Worm (Caenorhabditis elegans) whole organism, young adult: ENCODE data around the gene fipr-8.
A peak's percentile ranks its signal among the peaks of the same experiment; 100 is the strongest.

Source experiments
- C06A6.2 ChIP-seq: fragments of 200-800 bp; sonication (Bioruptor generic); conservative IDR thresholded peaks from 2 replicates; pipeline ENCODE4 v1.3.6; 2022; ENCODE audit warnings: missing genetic modification characterization, missing compliant biosample characterization
- C17E4.6 ChIP-seq: fragments of 200-800 bp; sonication (Bioruptor generic); IDR thresholded peaks from 2 replicates; pipeline ENCODE4 v1.3.6; 2022; ENCODE audit warnings: missing genetic modification reagents, missing genetic modification characterization, missing compliant biosample characterization
- F37B4.10 ChIP-seq: fragments of 200-800 bp; sonication (Bioruptor generic); IDR thresholded peaks from 2 replicates; pipeline ENCODE4 v1.3.6; 2022; ENCODE audit warnings: missing genetic modification characterization, missing compliant biosample characterization
- F49E8.2 ChIP-seq: sonication (generic microtip); optimal IDR thresholded peaks from 3 replicates; lab custom pipeline; 2017; ENCODE audit warnings: missing genetic modification characterization, mild to moderate bottlenecking, missing compliant biosample characterization, antibody characterized with exemption, moderate library complexity; ENCODE audit not compliant: insufficient read depth
- F52B5.7 ChIP-seq: sonication (generic microtip); optimal IDR thresholded peaks from 2 replicates; lab custom pipeline; 2016; ENCODE audit warnings: mild to moderate bottlenecking, missing genetic modification characterization, missing compliant biosample characterization
- F55B11.4 ChIP-seq: sonication (generic microtip); optimal IDR thresholded peaks from 2 replicates; lab custom pipeline; 2016; ENCODE audit warnings: missing compliant biosample characterization, missing genetic modification characterization, borderline replicate concordance; ENCODE audit not compliant: insufficient read depth
- Y53G8AR.9 ChIP-seq: fragments of 200-800 bp; sonication (Bioruptor generic); conservative IDR thresholded peaks from 2 replicates; pipeline ENCODE4 v1.3.6; 2022; ENCODE audit warnings: missing genetic modification reagents, missing genetic modification characterization, missing compliant biosample characterization
- akir-1 ChIP-seq: fragments of 200-800 bp; sonication (Bioruptor generic); optimal IDR thresholded peaks from 2 replicates; lab custom pipeline; 2018; ENCODE audit warnings: mild to moderate bottlenecking, missing genetic modification characterization, moderate library complexity, missing compliant biosample characterization
- ama-1 ChIP-seq, 3 experiments: fragments of 150-350 bp in 1 of 3; sonication (generic microtip) in 2 of 3; optimal IDR thresholded peaks; 2 replicates each; lab custom pipeline; 2014 to 2018; ENCODE audit warnings: missing biosample characterization in 2 of 3, missing genetic modification characterization in 2 of 3, missing genetic modification reagents in 2 of 3
- attf-3 ChIP-seq: fragments of 200-800 bp; sonication (Bioruptor generic); conservative IDR thresholded peaks from 2 replicates; pipeline ENCODE4 v1.3.6; 2022; ENCODE audit warnings: missing genetic modification reagents, missing genetic modification characterization, missing compliant biosample characterization
- ccch-3 ChIP-seq: fragments of 200-800 bp; sonication (Bioruptor generic); optimal IDR thresholded peaks from 2 replicates; lab custom pipeline; 2018; ENCODE audit warnings: mild to moderate bottlenecking, missing genetic modification characterization, missing compliant biosample characterization
- cebp-2 ChIP-seq: fragments of 200-800 bp; sonication (Bioruptor generic); IDR thresholded peaks from 2 replicates; pipeline ENCODE4 v1.3.6; 2022; ENCODE audit warnings: missing genetic modification characterization, missing compliant biosample characterization
- ceh-91 ChIP-seq: fragments of 200-800 bp; sonication (Bioruptor generic); IDR thresholded peaks from 2 replicates; pipeline ENCODE4 v1.3.6; 2022; ENCODE audit warnings: missing genetic modification reagents, missing genetic modification characterization, missing compliant biosample characterization
- die-1 ChIP-seq: sonication (generic microtip); optimal IDR thresholded peaks from 2 replicates; lab custom pipeline; 2016; ENCODE audit warnings: missing genotype, mild to moderate bottlenecking, missing genetic modification characterization, missing compliant biosample characterization
- dpl-1 ChIP-seq: fragments of 150-350 bp; optimal IDR thresholded peaks from 2 replicates; lab custom pipeline; 2014; ENCODE audit warnings: missing biosample characterization, missing genetic modification reagents, missing genetic modification characterization
- efl-1 ChIP-seq: fragments of 150-350 bp; optimal IDR thresholded peaks from 2 replicates; lab custom pipeline; 2014; ENCODE audit warnings: missing biosample characterization, missing genetic modification reagents, missing genetic modification characterization
- egl-18 ChIP-seq: fragments of 200-800 bp; sonication (Bioruptor generic); IDR thresholded peaks from 2 replicates; pipeline ENCODE4 v1.3.6; 2022; ENCODE audit warnings: missing genetic modification reagents, missing genetic modification characterization, missing compliant biosample characterization
- egrh-3 ChIP-seq: fragments of 200-800 bp; sonication (Bioruptor generic); IDR thresholded peaks from 2 replicates; pipeline ENCODE4 v1.3.6; 2022; ENCODE audit warnings: missing genetic modification reagents, missing genetic modification characterization, missing compliant biosample characterization
- fkh-3 ChIP-seq: sonication (generic microtip); optimal IDR thresholded peaks from 2 replicates; lab custom pipeline; 2016; ENCODE audit warnings: mild to moderate bottlenecking, missing genetic modification characterization, missing compliant biosample characterization
- him-1 ChIP-seq: sonication (generic microtip); optimal IDR thresholded peaks from 2 replicates; lab custom pipeline; 2016; ENCODE audit warnings: missing genotype, missing genetic modification reagents, missing genetic modification characterization, missing compliant biosample characterization
- hlh-26 ChIP-seq: fragments of 200-800 bp; sonication (Bioruptor generic); conservative IDR thresholded peaks from 2 replicates; pipeline ENCODE4 v1.3.6; 2022; ENCODE audit warnings: missing genetic modification reagents, missing genetic modification characterization, missing compliant biosample characterization
- lsl-1 ChIP-seq: fragments of 200-800 bp; sonication (Bioruptor generic); optimal IDR thresholded peaks from 2 replicates; lab custom pipeline; 2018; ENCODE audit warnings: mild to moderate bottlenecking, missing genetic modification characterization, moderate library complexity, missing compliant biosample characterization
- madf-6 ChIP-seq: fragments of 200-800 bp; sonication (Bioruptor generic); IDR thresholded peaks from 2 replicates; pipeline ENCODE4 v1.3.6; 2022; ENCODE audit warnings: missing genetic modification reagents, missing genetic modification characterization, missing compliant biosample characterization
- nfya-2 ChIP-seq: fragments of 200-800 bp; sonication (Bioruptor generic); IDR thresholded peaks from 2 replicates; pipeline ENCODE4 v1.3.6; 2022; ENCODE audit warnings: missing genetic modification reagents, missing genetic modification characterization, missing compliant biosample characterization
- rpc-1 ChIP-seq, 2 experiments: fragments of 150-350 bp in 1 of 2; sonication (generic microtip) in 1 of 2; optimal IDR thresholded peaks; 2 replicates each; lab custom pipeline; 2014 to 2018; ENCODE audit warnings: missing biosample characterization in 1 of 2, missing genetic modification characterization in 1 of 2, missing genetic modification reagents in 1 of 2, missing genotype in 1 of 2
- sdz-38 ChIP-seq: sonication (generic microtip); optimal IDR thresholded peaks from 2 replicates; lab custom pipeline; 2016; ENCODE audit warnings: missing genotype, missing genetic modification characterization, missing compliant biosample characterization
- sea-2 ChIP-seq: fragments of 200-800 bp; sonication (Bioruptor generic); IDR thresholded peaks from 2 replicates; pipeline ENCODE4 v1.3.6; 2022; ENCODE audit warnings: missing genetic modification characterization, missing compliant biosample characterization
- unc-130 ChIP-seq: sonication (generic microtip); optimal IDR thresholded peaks from 2 replicates; lab custom pipeline; 2016; ENCODE audit warnings: missing genetic modification reagents, missing genetic modification characterization, missing compliant biosample characterization
- zim-3 ChIP-seq: sonication (generic microtip); optimal IDR thresholded peaks from 2 replicates; lab custom pipeline; 2017; ENCODE audit warnings: mild to moderate bottlenecking, missing genetic modification characterization, moderate library complexity, missing compliant biosample characterization
- ztf-18 ChIP-seq: sonication (generic microtip); optimal IDR thresholded peaks from 2 replicates; lab custom pipeline; 2016; ENCODE audit warnings: missing genotype, mild to moderate bottlenecking, missing genetic modification characterization, missing compliant biosample characterization
- ztf-26 ChIP-seq: sonication (generic microtip); optimal IDR thresholded peaks from 2 replicates; lab custom pipeline; 2017; ENCODE audit warnings: missing genetic modification characterization, missing compliant biosample characterization
- ztf-6 ChIP-seq: fragments of 200-800 bp; sonication (Bioruptor generic); IDR thresholded peaks from 2 replicates; pipeline ENCODE4 v1.3.6; 2022; ENCODE audit warnings: missing genetic modification reagents, missing genetic modification characterization, missing compliant biosample characterization

Gene fipr-8

ce11 chrV:10220605-10221004 is 19.2 kb downstream of the fipr-8 start, which contains the start of gene C12D8.13:
C12D8.13 (minus strand) TSS chrV:10220705.
- TF ChIP-seq ccch-3 (GFP tag; lab: Kevin White, UChicago) (no peak), nfya-2 (GFP tag; lab: Robert Waterston, UW) (no peak), egrh-3 (GFP tag; lab: Robert Waterston, UW) (no peak), ceh-91 (GFP tag; lab: Robert Waterston, UW) (no peak), dpl-1 (GFP tag; lab: Kevin White, UChicago) (no peak), C17E4.6 (GFP tag; lab: Robert Waterston, UW) (no peak), him-1 (no peak), ztf-18 (no peak), Y53G8AR.9 (GFP tag; lab: Robert Waterston, UW) (no peak), ama-1 (optimal IDR thresholded peaks at IDR 0.05; lab: Kevin White, UChicago) (no peak), ama-1 (GFP tag; optimal IDR thresholded peaks at IDR 0.05; lab: Kevin White, UChicago) (no peak), die-1 (tag; lab: Kevin White, UChicago) (no peak)

- TF ChIP-seq madf-6 (GFP tag; lab: Robert Waterston, UW): no peak
- no peak for TF ChIP-seq dpl-1 (GFP tag; lab: Kevin White, UChicago)
- TF ChIP-seq ccch-3 (GFP tag; lab: Kevin White, UChicago): no peak
- TF ChIP-seq nfya-2 (GFP tag; lab: Robert Waterston, UW): no peak
- TF ChIP-seq unc-130: no peak
- no peak for TF ChIP-seq zim-3 (tag; lab: Kevin White, UChicago)
Observed at ce11 chrV:10216724-10217123, 23.0 kb downstream of the fipr-8 start, which contains the start of gene ZK856.14. ZK856.14 (plus strand) TSS chrV:10217024.

- TF ChIP-seq sdz-38 (tag; lab: Kevin White, UChicago) (no peak), F37B4.10 (GFP tag; lab: Robert Waterston, UW) (no peak), cebp-2 (no peak), lsl-1 (GFP tag; lab: Kevin White, UChicago) (peak; percentile 34), rpc-1 (optimal IDR thresholded peaks at IDR 0.05; lab: Kevin White, UChicago) (no peak), rpc-1 (tag; optimal IDR thresholded peaks at IDR 0.05; lab: Kevin White, UChicago) (no peak)
Observed at ce11 chrV:10212627-10213026, 27.1 kb downstream of the fipr-8 start, which contains the start of gene hpo-40. hpo-40 (plus strand) TSS chrV:10212927.

ce11 chrV:10212027-10212426 is 27.7 kb downstream of the fipr-8 start, which contains the start of gene zhit-3:
zhit-3 (minus strand) TSS chrV:10212127.
- TF ChIP-seq akir-1 (GFP tag; lab: Kevin White, UChicago): no peak
- no peak for TF ChIP-seq ztf-6
- TF ChIP-seq F52B5.7 (tag; lab: Kevin White, UChicago): no peak
- TF ChIP-seq attf-3 (GFP tag; lab: Robert Waterston, UW): no peak
- no peak for TF ChIP-seq F55B11.4 (tag; lab: Kevin White, UChicago)
- no peak for TF ChIP-seq fkh-3 (tag; lab: Kevin White, UChicago)

ce11 chrV:10210244-10210643 is 29.5 kb downstream of the fipr-8 start, which contains the start of gene tftc-3:
tftc-3 (minus strand) TSS chrV:10210344.
- no peak for TF ChIP-seq rpc-1 (optimal IDR thresholded peaks at IDR 0.05; lab: Kevin White, UChicago)
- no peak for TF ChIP-seq rpc-1 (tag; optimal IDR thresholded peaks at IDR 0.05; lab: Kevin White, UChicago)
- TF ChIP-seq egl-18 (GFP tag; lab: Robert Waterston, UW): no peak
- TF ChIP-seq efl-1 (GFP tag; lab: Kevin White, UChicago): no peak
- TF ChIP-seq ztf-26 (tag; lab: Kevin White, UChicago): no peak
- no peak for TF ChIP-seq sea-2 (GFP tag; lab: Robert Waterston, UW)
- no peak for TF ChIP-seq F49E8.2 (tag; lab: Kevin White, UChicago)
- TF ChIP-seq C06A6.2 (GFP tag; lab: Robert Waterston, UW): no peak
- no peak for TF ChIP-seq F37B4.10 (GFP tag; lab: Robert Waterston, UW)
- TF ChIP-seq hlh-26 (GFP tag; lab: Robert Waterston, UW): no peak
